Worm (Caenorhabditis elegans) whole organism, late embryonic: Measurements from ENCODE around the gene attf-2.

Experiments used
- ama-1 ChIP-seq: fragments of 150-350 bp; optimal IDR thresholded peaks from 2 replicates; lab custom pipeline; 2014
- pqm-1 ChIP-seq: sonication (generic microtip); optimal IDR thresholded peaks from 2 replicates; lab custom pipeline; 2016; ENCODE audit warnings: missing genetic modification characterization, missing compliant biosample characterization

- no peak for TF ChIP-seq pqm-1 (tag; lab: Kevin White, UChicago)
- TF ChIP-seq ama-1 (lab: Kevin White, UChicago) = no peak
Observed at ce11 chrV:7224353-7224752, 28.4 kb upstream of the attf-2 start.
